Fruit fly (Drosophila melanogaster) whole organism, wandering third instar larva: ENCODE results near the gene CG3566.

Experiments
- Jra ChIP-seq: sonication (Bioruptor generic); optimal IDR thresholded peaks from 2 replicates; lab custom pipeline; 2016; ENCODE audit warnings: missing biosample characterization, missing genetic modification characterization
- brk ChIP-seq: fragments of 200-800 bp; sonication (Bioruptor generic); optimal IDR thresholded peaks from 2 replicates; lab custom pipeline; 2016; ENCODE audit warnings: missing biosample characterization, mild to moderate bottlenecking, missing genetic modification characterization
- foxo ChIP-seq, 2 experiments: fragments of 200-800 bp; sonication (Bioruptor generic); optimal IDR thresholded peaks; 2 replicates in 1 of 2; 3 replicates in 1 of 2; lab custom pipeline; 2016 to 2017; ENCODE audit warnings: missing biosample characterization in 2 of 2, missing genetic modification characterization in 2 of 2
- h ChIP-seq: fragments of 200-800 bp; sonication (Bioruptor generic); optimal IDR thresholded peaks from 3 replicates; lab custom pipeline; 2016; ENCODE audit warnings: missing biosample characterization, mild to moderate bottlenecking, missing genetic modification characterization
- rgr ChIP-seq: fragments of 200-800 bp; sonication (Bioruptor generic); optimal IDR thresholded peaks from 3 replicates; lab custom pipeline; 2016; ENCODE audit warnings: missing biosample characterization, mild to moderate bottlenecking, missing genetic modification characterization

DNA sequence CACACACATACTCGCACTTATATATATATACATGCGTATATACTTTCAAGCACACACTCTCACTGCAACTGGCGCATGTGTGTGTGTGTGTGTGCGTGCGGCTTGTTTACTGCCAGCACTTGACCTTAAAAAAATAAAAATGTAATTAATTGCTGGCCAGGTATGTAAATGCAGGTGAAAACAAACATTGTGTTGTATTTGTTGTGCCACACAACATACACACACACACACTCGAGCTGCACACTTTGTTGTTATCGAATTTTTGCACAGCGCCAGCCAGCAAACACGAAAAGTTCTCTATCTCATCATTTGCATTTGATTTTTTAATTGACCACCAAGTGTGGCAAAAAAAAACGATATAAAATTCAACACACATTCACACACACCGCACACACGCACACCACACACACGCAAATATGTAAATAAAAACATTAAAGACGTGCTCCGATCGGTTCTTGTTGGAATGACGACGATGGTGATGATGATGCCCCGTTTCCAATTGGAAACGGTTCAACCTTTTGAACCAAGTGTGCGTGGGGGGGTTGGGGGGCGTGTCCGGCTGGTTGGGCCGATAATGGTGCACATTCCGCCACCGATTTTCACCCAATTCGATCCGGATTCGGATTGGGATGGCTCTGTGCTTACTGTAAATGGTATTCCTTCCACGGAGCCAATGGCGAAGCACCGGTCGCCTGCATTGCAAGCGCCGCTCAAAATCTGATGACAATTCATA is 21.7 kb downstream of the CG3566 start:
- TF ChIP-seq rgr, result no peak
- no peak for TF ChIP-seq Jra (GFP tag; lab: Kevin White, UChicago)
- TF ChIP-seq foxo (GFP tag; optimal IDR thresholded peaks at IDR 0.05; lab: Kevin White, UChicago), result no peak
- no peak for TF ChIP-seq brk (GFP tag; lab: Kevin White, UChicago)
- no peak for TF ChIP-seq h (GFP tag; lab: Kevin White, UChicago)
